Worm (Caenorhabditis elegans) whole organism, young adult: ENCODE measurements around the gene T28H10.2.

ENCODE experiments used
- B0019.2 ChIP-seq: fragments of 200-800 bp; sonication (Bioruptor generic); conservative IDR thresholded peaks from 2 replicates; pipeline ENCODE4 v1.3.6; 2022; ENCODE audit warnings: missing genetic modification reagents, missing genetic modification characterization, missing compliant biosample characterization
- B0261.1 ChIP-seq: sonication (generic microtip); optimal IDR thresholded peaks from 2 replicates; lab custom pipeline; 2016; ENCODE audit warnings: mild to moderate bottlenecking, missing genetic modification characterization, moderate library complexity, missing compliant biosample characterization
- C06A6.2 ChIP-seq: fragments of 200-800 bp; sonication (Bioruptor generic); conservative IDR thresholded peaks from 2 replicates; pipeline ENCODE4 v1.3.6; 2022; ENCODE audit warnings: missing genetic modification characterization, missing compliant biosample characterization
- D2030.7 ChIP-seq: fragments of 200-800 bp; sonication (Bioruptor generic); IDR thresholded peaks from 2 replicates; pipeline ENCODE4 v1.3.6; 2022; ENCODE audit warnings: missing genetic modification reagents, missing genetic modification characterization, missing compliant biosample characterization
- F33H1.4 ChIP-seq: fragments of 200-800 bp; sonication (Bioruptor generic); IDR thresholded peaks from 2 replicates; pipeline ENCODE4 v1.3.6; 2022; ENCODE audit warnings: missing genetic modification reagents, missing genetic modification characterization, missing compliant biosample characterization
- F37B4.10 ChIP-seq: fragments of 200-800 bp; sonication (Bioruptor generic); IDR thresholded peaks from 2 replicates; pipeline ENCODE4 v1.3.6; 2022; ENCODE audit warnings: missing genetic modification characterization, missing compliant biosample characterization
- F39B2.1 ChIP-seq: fragments of 200-800 bp; sonication (Bioruptor generic); IDR thresholded peaks from 2 replicates; pipeline ENCODE4 v1.3.6; 2022; ENCODE audit warnings: missing genetic modification reagents, missing genetic modification characterization, missing compliant biosample characterization
- F57A8.1 ChIP-seq: fragments of 200-800 bp; sonication (Bioruptor generic); optimal IDR thresholded peaks from 2 replicates; lab custom pipeline; 2018; ENCODE audit warnings: mild to moderate bottlenecking, missing genetic modification characterization, moderate library complexity, missing compliant biosample characterization
- F57C9.4 ChIP-seq: sonication (generic microtip); optimal IDR thresholded peaks from 2 replicates; lab custom pipeline; 2017; ENCODE audit warnings: mild to moderate bottlenecking, missing genetic modification characterization, missing compliant biosample characterization
- K12H6.12 ChIP-seq: fragments of 200-800 bp; sonication (Bioruptor generic); optimal IDR thresholded peaks from 2 replicates; lab custom pipeline; 2018; ENCODE audit warnings: mild to moderate bottlenecking, missing genetic modification characterization, missing compliant biosample characterization
- Y53F4B.3 ChIP-seq: fragments of 200-800 bp; sonication (Bioruptor generic); IDR thresholded peaks from 2 replicates; pipeline ENCODE4 v1.3.6; 2022; ENCODE audit warnings: missing genetic modification reagents, missing genetic modification characterization, missing compliant biosample characterization
- Y53G8AR.9 ChIP-seq: fragments of 200-800 bp; sonication (Bioruptor generic); conservative IDR thresholded peaks from 2 replicates; pipeline ENCODE4 v1.3.6; 2022; ENCODE audit warnings: missing genetic modification reagents, missing genetic modification characterization, missing compliant biosample characterization
- Y67H2A.10 ChIP-seq: fragments of 200-800 bp; sonication (Bioruptor generic); conservative IDR thresholded peaks from 2 replicates; pipeline ENCODE4 v1.3.6; 2022; ENCODE audit warnings: missing genetic modification reagents, missing genetic modification characterization, missing compliant biosample characterization
- Y79H2A.3 ChIP-seq: fragments of 200-800 bp; sonication (Bioruptor generic); conservative IDR thresholded peaks from 2 replicates; pipeline ENCODE4 v1.3.6; 2022; ENCODE audit warnings: missing genetic modification reagents, missing genetic modification characterization, missing compliant biosample characterization
- Y95B8A.8 ChIP-seq: fragments of 200-800 bp; sonication (Bioruptor generic); IDR thresholded peaks from 2 replicates; pipeline ENCODE4 v1.3.6; 2022; ENCODE audit warnings: missing genetic modification reagents, missing genetic modification characterization, missing compliant biosample characterization
- ZK185.1 ChIP-seq: sonication (generic microtip); optimal IDR thresholded peaks from 2 replicates; lab custom pipeline; 2016; ENCODE audit warnings: mild to moderate bottlenecking, missing genetic modification characterization, missing compliant biosample characterization; ENCODE audit not compliant: poor library complexity, severe bottlenecking
- akir-1 ChIP-seq: fragments of 200-800 bp; sonication (Bioruptor generic); optimal IDR thresholded peaks from 2 replicates; lab custom pipeline; 2018; ENCODE audit warnings: mild to moderate bottlenecking, missing genetic modification characterization, moderate library complexity, missing compliant biosample characterization
- aptf-2 ChIP-seq: fragments of 200-800 bp; sonication (Bioruptor generic); conservative IDR thresholded peaks from 2 replicates; pipeline ENCODE4 v1.3.6; 2022; ENCODE audit warnings: missing genetic modification reagents, missing genetic modification characterization, missing compliant biosample characterization
- attf-5 ChIP-seq: fragments of 200-800 bp; sonication (Bioruptor generic); optimal IDR thresholded peaks from 2 replicates; lab custom pipeline; 2018; ENCODE audit warnings: mild to moderate bottlenecking, missing genetic modification characterization, missing compliant biosample characterization
- bed-2 ChIP-seq: fragments of 200-800 bp; sonication (Bioruptor generic); IDR thresholded peaks from 2 replicates; pipeline ENCODE4 v1.3.6; 2022; ENCODE audit warnings: missing genetic modification reagents, missing genetic modification characterization, missing compliant biosample characterization
- ccch-3 ChIP-seq: fragments of 200-800 bp; sonication (Bioruptor generic); optimal IDR thresholded peaks from 2 replicates; lab custom pipeline; 2018; ENCODE audit warnings: mild to moderate bottlenecking, missing genetic modification characterization, missing compliant biosample characterization
- cebp-1 ChIP-seq, 2 experiments: fragments of 200-800 bp in 1 of 2; sonication (Bioruptor generic) in 1 of 2; sonication (generic microtip) in 1 of 2; IDR thresholded peaks in 1 of 2; optimal IDR thresholded peaks in 1 of 2; 2 replicates each; pipeline versions ENCODE4 v1.3.6 to Lab custom; 2017 to 2022; ENCODE audit warnings: missing compliant biosample characterization in 2 of 2, missing genetic modification characterization in 2 of 2, mild to moderate bottlenecking in 1 of 2, missing genetic modification reagents in 1 of 2, moderate library complexity in 1 of 2
- cebp-2 ChIP-seq: fragments of 200-800 bp; sonication (Bioruptor generic); IDR thresholded peaks from 2 replicates; pipeline ENCODE4 v1.3.6; 2022; ENCODE audit warnings: missing genetic modification characterization, missing compliant biosample characterization
- ceh-100 ChIP-seq: fragments of 200-800 bp; sonication (Bioruptor generic); IDR thresholded peaks from 2 replicates; pipeline ENCODE4 v1.3.6; 2022; ENCODE audit warnings: missing genetic modification reagents, missing genetic modification characterization, missing compliant biosample characterization
- ceh-79 ChIP-seq: sonication (generic microtip); optimal IDR thresholded peaks from 2 replicates; lab custom pipeline; 2017; ENCODE audit warnings: mild to moderate bottlenecking, missing genetic modification characterization, missing compliant biosample characterization
- dox-1 ChIP-seq: fragments of 200-800 bp; sonication (Bioruptor generic); IDR thresholded peaks from 2 replicates; pipeline ENCODE4 v1.3.6; 2022; ENCODE audit warnings: missing genetic modification reagents, missing genetic modification characterization, missing compliant biosample characterization
- egl-44 ChIP-seq: fragments of 200-800 bp; sonication (Bioruptor generic); IDR thresholded peaks from 2 replicates; pipeline ENCODE4 v1.3.6; 2022; ENCODE audit warnings: missing genetic modification reagents, missing genetic modification characterization, missing compliant biosample characterization
- ekl-4 ChIP-seq: fragments of 200-800 bp; sonication (Bioruptor generic); IDR thresholded peaks from 2 replicates; pipeline ENCODE4 v1.3.6; 2022; ENCODE audit warnings: missing genetic modification reagents, missing genetic modification characterization, missing compliant biosample characterization
- gei-17 ChIP-seq: fragments of 200-800 bp; sonication (Bioruptor generic); optimal IDR thresholded peaks from 2 replicates; lab custom pipeline; 2018; ENCODE audit warnings: mild to moderate bottlenecking, missing genetic modification characterization, missing compliant biosample characterization
- hsf-1 ChIP-seq: fragments of 200-800 bp; sonication (Bioruptor generic); IDR thresholded peaks from 2 replicates; pipeline ENCODE4 v1.3.6; 2022; ENCODE audit warnings: missing genetic modification reagents, missing genetic modification characterization, missing compliant biosample characterization
- let-607 ChIP-seq, 2 experiments: fragments of 200-800 bp in 1 of 2; sonication (Bioruptor generic) in 1 of 2; sonication (generic microtip) in 1 of 2; optimal IDR thresholded peaks; 2 replicates each; lab custom pipeline; 2016 to 2018; ENCODE audit warnings: mild to moderate bottlenecking in 2 of 2, missing compliant biosample characterization in 2 of 2, missing genetic modification characterization in 2 of 2, moderate library complexity in 2 of 2, missing genotype in 1 of 2
- mxl-1 ChIP-seq: sonication (generic microtip); optimal IDR thresholded peaks from 2 replicates; lab custom pipeline; 2016; ENCODE audit warnings: missing genetic modification characterization, missing compliant biosample characterization
- nfya-1 ChIP-seq: sonication (generic microtip); optimal IDR thresholded peaks from 2 replicates; lab custom pipeline; 2017; ENCODE audit warnings: antibody characterized with exemption, missing compliant biosample characterization, missing genetic modification characterization, borderline replicate concordance; ENCODE audit not compliant: insufficient read depth
- nhr-120 ChIP-seq: fragments of 200-800 bp; sonication (Bioruptor generic); IDR thresholded peaks from 2 replicates; pipeline ENCODE4 v1.3.6; 2022; ENCODE audit warnings: missing genetic modification characterization, missing compliant biosample characterization
- pbrm-1 ChIP-seq: fragments of 200-800 bp; sonication (Bioruptor generic); IDR thresholded peaks from 2 replicates; pipeline ENCODE4 v1.3.6; 2022; ENCODE audit warnings: missing genetic modification reagents, missing genetic modification characterization, missing compliant biosample characterization
- pha-4 ChIP-seq: fragments of 150-350 bp; sonication (generic microtip); optimal IDR thresholded peaks from 2 replicates; lab custom pipeline; 2014; ENCODE audit warnings: missing biosample characterization, missing genetic modification reagents, missing genetic modification characterization
- rec-8 ChIP-seq, 2 experiments: sonication (generic microtip); optimal IDR thresholded peaks; 2 replicates each; lab custom pipeline; 2016; ENCODE audit warnings: mild to moderate bottlenecking in 2 of 2, missing genetic modification characterization in 2 of 2, missing genetic modification reagents in 2 of 2, missing genotype in 2 of 2, missing biosample characterization in 1 of 2, missing compliant biosample characterization in 1 of 2, moderate library complexity in 1 of 2
- sdz-38 ChIP-seq: sonication (generic microtip); optimal IDR thresholded peaks from 2 replicates; lab custom pipeline; 2016; ENCODE audit warnings: missing genotype, missing genetic modification characterization, missing compliant biosample characterization
- snpc-1.1 ChIP-seq: sonication (generic microtip); optimal IDR thresholded peaks from 2 replicates; lab custom pipeline; 2017; ENCODE audit warnings: missing genetic modification characterization, mild to moderate bottlenecking, missing compliant biosample characterization, antibody characterized with exemption, moderate library complexity, missing genotype, missing genetic modification reagents; ENCODE audit not compliant: insufficient read depth
- snpc-4 ChIP-seq, 5 experiments: fragments of 150-350 bp in 1 of 5; sonication (generic microtip) in 4 of 5; optimal IDR thresholded peaks; 2 replicates each; lab custom pipeline; 2014 to 2018; ENCODE audit warnings: missing genetic modification characterization in 5 of 5, missing biosample characterization in 3 of 5, antibody characterized with exemption in 2 of 5, mild to moderate bottlenecking in 2 of 5, missing compliant biosample characterization in 2 of 5, missing genotype in 2 of 5, moderate library complexity in 2 of 5, missing genetic modification reagents in 1 of 5
- tlf-1 ChIP-seq: fragments of 200-800 bp; sonication (Bioruptor generic); optimal IDR thresholded peaks from 2 replicates; lab custom pipeline; 2018; ENCODE audit warnings: mild to moderate bottlenecking, missing genetic modification characterization, missing compliant biosample characterization
- ztf-22 ChIP-seq: fragments of 200-800 bp; sonication (Bioruptor generic); optimal IDR thresholded peaks from 2 replicates; lab custom pipeline; 2018; ENCODE audit warnings: mild to moderate bottlenecking, missing genetic modification characterization, moderate library complexity, missing compliant biosample characterization
- ztf-25 ChIP-seq: fragments of 200-800 bp; sonication (Bioruptor generic); IDR thresholded peaks from 2 replicates; pipeline ENCODE4 v1.3.6; 2022; ENCODE audit warnings: missing genetic modification reagents, missing genetic modification characterization, missing compliant biosample characterization
- ztf-26 ChIP-seq: sonication (generic microtip); optimal IDR thresholded peaks from 2 replicates; lab custom pipeline; 2017; ENCODE audit warnings: missing genetic modification characterization, missing compliant biosample characterization
- ztf-6 ChIP-seq: fragments of 200-800 bp; sonication (Bioruptor generic); IDR thresholded peaks from 2 replicates; pipeline ENCODE4 v1.3.6; 2022; ENCODE audit warnings: missing genetic modification reagents, missing genetic modification characterization, missing compliant biosample characterization

T28H10.2 gene

ce11 chrV:12491070-12491643 is 21.6 kb downstream of the T28H10.2 start (continued):
- TF ChIP-seq tlf-1 (peak; percentile 75), Y67H2A.10 (GFP tag; lab: Robert Waterston, UW) (no peak), B0261.1 (tag; lab: Kevin White, UChicago) (peak; percentile 37), hsf-1 (peak; percentile 72), Y95B8A.8 (GFP tag; lab: Robert Waterston, UW) (no peak), akir-1 (GFP tag; lab: Kevin White, UChicago) (no peak), bed-2 (GFP tag; lab: Robert Waterston, UW) (0 out of 2 replicates have a peak, but pooled peaks have one; percentile 29), gei-17 (GFP tag; lab: Kevin White, UChicago) (no peak), ztf-22 (GFP tag; lab: Kevin White, UChicago) (peak; percentile 11), ccch-3 (GFP tag; lab: Kevin White, UChicago) (no peak), nhr-120 (GFP tag; lab: Robert Waterston, UW) (no peak), Y53F4B.3 (GFP tag; lab: Robert Waterston, UW) (peak; percentile 46), mxl-1 (tag; lab: Kevin White, UChicago) (no peak), F39B2.1 (GFP tag; lab: Robert Waterston, UW) (0 out of 2 replicates have a peak, but pooled peaks have one; percentile 85), F57C9.4 (tag; lab: Kevin White, UChicago) (no peak), B0019.2 (GFP tag; lab: Robert Waterston, UW) (peak; percentile 50; the same call in 1 of the 2 replicates), snpc-1.1 (tag; lab: Kevin White, UChicago) (peak; percentile 100), Y53G8AR.9 (peak; percentile 88), aptf-2 (GFP tag; lab: Robert Waterston, UW) (no peak), ztf-25 (GFP tag; lab: Robert Waterston, UW) (no peak), let-607 (tag; optimal IDR thresholded peaks at IDR 0.05; lab: Kevin White, UChicago) (peak in 1 of 2 experiments; percentile 8), dox-1 (GFP tag; lab: Robert Waterston, UW) (peak; percentile 94), ekl-4 (GFP tag; lab: Robert Waterston, UW) (peak; percentile 93), egl-44 (peak; percentile 44; the same call in 1 of the 2 replicates), cebp-2 (GFP tag; lab: Robert Waterston, UW) (0 out of 2 replicates have a peak, but pooled peaks have one; percentile 45), attf-5 (GFP tag; lab: Kevin White, UChicago) (no peak), ceh-79 (tag; lab: Kevin White, UChicago) (no peak), ceh-100 (GFP tag; lab: Robert Waterston, UW) (peak; percentile 71), pbrm-1 (GFP tag; lab: Robert Waterston, UW) (peak; percentile 99), ztf-26 (tag; lab: Kevin White, UChicago) (peak; percentile 1), ztf-6 (GFP tag; lab: Robert Waterston, UW) (no peak), nfya-1 (tag; lab: Kevin White, UChicago) (no peak), Y79H2A.3 (GFP tag; lab: Robert Waterston, UW) (no peak), F33H1.4 (peak; percentile 50), pha-4 (tag; lab: Kevin White, UChicago) (no peak), cebp-1 (GFP tag; IDR thresholded peaks at IDR 0.05; lab: Robert Waterston, UW) (no peak), cebp-1 (tag; optimal IDR thresholded peaks at IDR 0.05; lab: Kevin White, UChicago) (peak; percentile 62), F37B4.10 (no peak), D2030.7 (GFP tag; lab: Robert Waterston, UW) (peak; percentile 97), ZK185.1 (tag; lab: Kevin White, UChicago) (peak; percentile 79), F57A8.1 (GFP tag; lab: Kevin White, UChicago) (no peak), C06A6.2 (GFP tag; lab: Robert Waterston, UW) (no peak), rec-8 (tag; optimal IDR thresholded peaks at IDR 0.05; lab: Kevin White, UChicago) (peak; percentile 11 to 80), sdz-38 (tag; lab: Kevin White, UChicago) (no peak), snpc-4 (GFP tag; optimal IDR thresholded peaks at IDR 0.05; lab: Kevin White, UChicago) (peak; percentile 100), snpc-4 (tag; optimal IDR thresholded peaks at IDR 0.05; lab: Kevin White, UChicago) (peak; percentile 99 to 100 (median 100)), K12H6.12 (tag; lab: Kevin White, UChicago) (no peak)
